Fruit fly (Drosophila melanogaster) whole organism, embryonic: ENCODE measurements around the gene nmo.

Experiments
- Abd-B ChIP-seq: fragments of 200-800 bp; sonication (Bioruptor generic); optimal IDR thresholded peaks from 2 replicates; lab custom pipeline; 2018; ENCODE audit warnings: missing biosample characterization, mild to moderate bottlenecking, missing genetic modification characterization, moderate library complexity
- BtbVII ChIP-seq: fragments of 200-800 bp; sonication (Bioruptor generic); optimal IDR thresholded peaks from 3 replicates; lab custom pipeline; 2017; ENCODE audit warnings: missing biosample characterization, mild to moderate bottlenecking, missing genetic modification characterization
- CG10147 ChIP-seq: fragments of 200-800 bp; sonication (Bioruptor generic); optimal IDR thresholded peaks from 2 replicates; lab custom pipeline; 2019; ENCODE audit warnings: missing biosample characterization, mild to moderate bottlenecking, missing genetic modification characterization, moderate library complexity
- CG10431 ChIP-seq: fragments of 200-800 bp; sonication (Bioruptor generic); optimal IDR thresholded peaks from 3 replicates; lab custom pipeline; 2018; ENCODE audit warnings: missing biosample characterization, mild to moderate bottlenecking, missing genetic modification characterization
- CG12104 ChIP-seq: fragments of 200-800 bp; sonication (Bioruptor generic); optimal IDR thresholded peaks from 3 replicates; lab custom pipeline; 2016; ENCODE audit warnings: missing biosample characterization, missing genetic modification characterization
- CG12942 ChIP-seq: fragments of 200-800 bp; sonication (Bioruptor generic); optimal IDR thresholded peaks from 3 replicates; lab custom pipeline; 2016; ENCODE audit warnings: missing biosample characterization, missing genetic modification characterization
- CG1529 ChIP-seq: fragments of 200-800 bp; sonication (Bioruptor generic); optimal IDR thresholded peaks from 3 replicates; lab custom pipeline; 2018; ENCODE audit warnings: missing biosample characterization, missing genetic modification characterization
- CG1603 ChIP-seq: fragments of 200-800 bp; sonication (Bioruptor generic); optimal IDR thresholded peaks from 2 replicates; lab custom pipeline; 2019; ENCODE audit warnings: missing biosample characterization, mild to moderate bottlenecking, missing genetic modification characterization, moderate library complexity
- CG17568 ChIP-seq: fragments of 200-800 bp; sonication (Bioruptor generic); optimal IDR thresholded peaks from 2 replicates; lab custom pipeline; 2018; ENCODE audit warnings: missing biosample characterization, mild to moderate bottlenecking, missing genetic modification characterization, moderate library complexity
- CG1792 ChIP-seq: fragments of 200-800 bp; sonication (Bioruptor generic); optimal IDR thresholded peaks from 2 replicates; lab custom pipeline; 2016; ENCODE audit warnings: missing biosample characterization, missing genetic modification characterization
- CG18262 ChIP-seq: fragments of 200-800 bp; optimal IDR thresholded peaks from 3 replicates; lab custom pipeline; 2019; ENCODE audit warnings: missing biosample characterization, mild to moderate bottlenecking, missing genetic modification characterization, moderate library complexity
- CG18599 ChIP-seq: fragments of 200-800 bp; sonication (Bioruptor generic); optimal IDR thresholded peaks from 3 replicates; lab custom pipeline; 2017; ENCODE audit warnings: missing biosample characterization, missing genetic modification characterization, mild to moderate bottlenecking, moderate library complexity, missing genetic modification reagents
- CG2116 ChIP-seq: fragments of 200-800 bp; sonication (Bioruptor generic); optimal IDR thresholded peaks from 3 replicates; lab custom pipeline; 2018; ENCODE audit warnings: missing biosample characterization, mild to moderate bottlenecking, missing genetic modification characterization
- CG2199 ChIP-seq: fragments of 200-800 bp; sonication (Bioruptor generic); IDR thresholded peaks from 3 replicates; pipeline ENCODE4 v1.3.6; 2022; ENCODE audit warnings: missing biosample characterization, missing genetic modification characterization
- CG30020 ChIP-seq: fragments of 200-800 bp; optimal IDR thresholded peaks from 2 replicates; lab custom pipeline; 2019; ENCODE audit warnings: missing biosample characterization, mild to moderate bottlenecking, missing genetic modification characterization, moderate library complexity
- CG31441 ChIP-seq: fragments of 200-800 bp; sonication (Bioruptor generic); IDR thresholded peaks from 2 replicates; pipeline ENCODE4 v1.3.6; 2022; ENCODE audit warnings: missing biosample characterization, missing genetic modification characterization
- CG33557 ChIP-seq: fragments of 200-800 bp; sonication (Bioruptor generic); optimal IDR thresholded peaks from 2 replicates; lab custom pipeline; 2019; ENCODE audit warnings: missing biosample characterization, mild to moderate bottlenecking, missing genetic modification characterization, moderate library complexity
- CG4282 ChIP-seq: fragments of 200-800 bp; sonication (Bioruptor generic); optimal IDR thresholded peaks from 2 replicates; lab custom pipeline; 2016; ENCODE audit warnings: missing biosample characterization, missing genetic modification characterization
- CG4820 ChIP-seq: fragments of 200-800 bp; sonication (Bioruptor generic); optimal IDR thresholded peaks from 3 replicates; lab custom pipeline; 2016; ENCODE audit warnings: missing biosample characterization, missing genetic modification characterization
- CrebB ChIP-seq: fragments of 200-800 bp; sonication (Bioruptor generic); optimal IDR thresholded peaks from 3 replicates; lab custom pipeline; 2018; ENCODE audit warnings: missing biosample characterization, mild to moderate bottlenecking, missing genetic modification characterization
- Dip2 ChIP-seq: fragments of 200-800 bp; sonication (Bioruptor generic); IDR thresholded peaks from 2 replicates; pipeline ENCODE4 v1.3.6; 2022; ENCODE audit warnings: missing biosample characterization, missing genetic modification characterization
- Doc2 ChIP-seq: fragments of 200-800 bp; sonication (Bioruptor generic); IDR thresholded peaks from 2 replicates; pipeline ENCODE4 v1.3.6; 2022; ENCODE audit warnings: missing biosample characterization, missing genetic modification characterization
- E2f2 ChIP-seq: fragments of 200-800 bp; sonication (Bioruptor generic); IDR thresholded peaks from 2 replicates; pipeline ENCODE4 v1.3.6; 2022; ENCODE audit warnings: missing biosample characterization, missing genetic modification characterization
- Ets65A ChIP-seq: fragments of 200-800 bp; sonication (Bioruptor generic); peaks from one replicate; lab custom pipeline; 2016; ENCODE audit warnings: missing biosample characterization, missing genetic modification characterization
- GATAe ChIP-seq: fragments of 200-800 bp; sonication (Bioruptor generic); conservative IDR thresholded peaks from 2 replicates; pipeline ENCODE4 v1.3.6; 2022; ENCODE audit warnings: missing biosample characterization, missing genetic modification characterization
- Gug ChIP-seq: fragments of 200-800 bp; sonication (Bioruptor generic); IDR thresholded peaks from 4 replicates; pipeline ENCODE4 v1.3.6; 2022; ENCODE audit warnings: missing biosample characterization, missing genetic modification characterization
- HLH54F ChIP-seq: fragments of 200-800 bp; sonication (Bioruptor generic); optimal IDR thresholded peaks from 3 replicates; lab custom pipeline; 2016; ENCODE audit warnings: missing biosample characterization, missing genetic modification characterization
- Kr ChIP-seq: fragments of 200-800 bp; sonication (Bioruptor generic); optimal IDR thresholded peaks from 2 replicates; lab custom pipeline; 2017; ENCODE audit warnings: missing biosample characterization, mild to moderate bottlenecking, missing genetic modification characterization
- Neu2 ChIP-seq: fragments of 200-800 bp; sonication (Bioruptor generic); optimal IDR thresholded peaks from 3 replicates; lab custom pipeline; 2016; ENCODE audit warnings: missing biosample characterization, missing genetic modification characterization, borderline replicate concordance
- Nf-YB ChIP-seq: fragments of 200-800 bp; sonication (Bioruptor generic); optimal IDR thresholded peaks from 3 replicates; lab custom pipeline; 2019; ENCODE audit warnings: missing biosample characterization, mild to moderate bottlenecking, missing genetic modification characterization, moderate library complexity
- Rx ChIP-seq: fragments of 200-800 bp; sonication (Bioruptor generic); IDR thresholded peaks from 2 replicates; pipeline ENCODE4 v1.3.6; 2022; ENCODE audit warnings: missing biosample characterization, missing genetic modification characterization
- Six4 ChIP-seq: fragments of 200-800 bp; sonication (Bioruptor generic); optimal IDR thresholded peaks from 2 replicates; lab custom pipeline; 2016; ENCODE audit warnings: missing biosample characterization, missing genetic modification characterization
- az2 ChIP-seq: fragments of 200-800 bp; sonication (Bioruptor generic); optimal IDR thresholded peaks from 3 replicates; lab custom pipeline; 2016; ENCODE audit warnings: missing biosample characterization, missing genetic modification characterization
- bcd ChIP-seq: fragments of 200-800 bp; sonication (Bioruptor generic); optimal IDR thresholded peaks from 2 replicates; lab custom pipeline; 2017; ENCODE audit warnings: missing biosample characterization, mild to moderate bottlenecking, missing genetic modification characterization
- bigmax ChIP-seq: fragments of 200-800 bp; sonication (Bioruptor generic); optimal IDR thresholded peaks from 2 replicates; lab custom pipeline; 2018; ENCODE audit warnings: missing biosample characterization, mild to moderate bottlenecking, missing genetic modification characterization
- danr ChIP-seq: fragments of 200-800 bp; sonication (Bioruptor generic); IDR thresholded peaks from 2 replicates; pipeline ENCODE4 v1.3.6; 2022; ENCODE audit warnings: missing biosample characterization, missing genetic modification characterization
- dmrt11E ChIP-seq: fragments of 200-800 bp; sonication (Bioruptor generic); optimal IDR thresholded peaks from 3 replicates; lab custom pipeline; 2018; ENCODE audit warnings: missing biosample characterization, mild to moderate bottlenecking, missing genetic modification characterization, moderate library complexity
- fd64A ChIP-seq: fragments of 200-800 bp; sonication (Bioruptor generic); optimal IDR thresholded peaks from 3 replicates; lab custom pipeline; 2018; ENCODE audit warnings: missing biosample characterization, mild to moderate bottlenecking, missing genetic modification characterization
- fu2 ChIP-seq: fragments of 200-800 bp; sonication (Bioruptor generic); optimal IDR thresholded peaks from 2 replicates; lab custom pipeline; 2016; ENCODE audit warnings: missing biosample characterization, missing genetic modification characterization
- gem ChIP-seq: fragments of 200-800 bp; sonication (Bioruptor generic); optimal IDR thresholded peaks from 2 replicates; lab custom pipeline; 2019; ENCODE audit warnings: missing biosample characterization, mild to moderate bottlenecking, missing genetic modification characterization, moderate library complexity
- gfzf ChIP-seq: fragments of 200-800 bp; sonication (Bioruptor generic); optimal IDR thresholded peaks from 2 replicates; lab custom pipeline; 2016; ENCODE audit warnings: missing biosample characterization, mild to moderate bottlenecking, missing genetic modification characterization, moderate library complexity
- gsb-n ChIP-seq: fragments of 200-800 bp; sonication (Bioruptor generic); optimal IDR thresholded peaks from 3 replicates; lab custom pipeline; 2018; ENCODE audit warnings: missing biosample characterization, mild to moderate bottlenecking, missing genetic modification characterization
- jing ChIP-seq: fragments of 200-800 bp; sonication (Bioruptor generic); optimal IDR thresholded peaks from 2 replicates; lab custom pipeline; 2018; ENCODE audit warnings: missing biosample characterization, mild to moderate bottlenecking, missing genetic modification characterization
- kah ChIP-seq: fragments of 200-800 bp; sonication (Bioruptor generic); optimal IDR thresholded peaks from 2 replicates; lab custom pipeline; 2018; ENCODE audit warnings: missing biosample characterization, mild to moderate bottlenecking, missing genetic modification characterization
- lmd ChIP-seq: fragments of 200-800 bp; sonication (Bioruptor generic); IDR thresholded peaks from 2 replicates; pipeline ENCODE4 v1.3.6; 2022; ENCODE audit warnings: missing biosample characterization, missing genetic modification characterization
- ranshi ChIP-seq: fragments of 200-800 bp; sonication (Bioruptor generic); IDR thresholded peaks from 2 replicates; pipeline ENCODE4 v1.3.6; 2022; ENCODE audit warnings: missing biosample characterization, missing genetic modification characterization
- sc ChIP-seq, 3 experiments: fragments of >200 bp in 2 of 3; fragments of 200-800 bp in 1 of 3; sonication (Bioruptor generic) in 1 of 3; optimal IDR thresholded peaks; 2 replicates in 2 of 3; 3 replicates in 1 of 3; lab custom pipeline; 2017; ENCODE audit warnings: mild to moderate bottlenecking in 1 of 3, missing biosample characterization in 1 of 3, missing genetic modification characterization in 1 of 3, missing genetic modification reagents in 1 of 3
- sima ChIP-seq: fragments of 200-800 bp; sonication (Bioruptor generic); optimal IDR thresholded peaks from 2 replicates; lab custom pipeline; 2016; ENCODE audit warnings: missing biosample characterization, missing genetic modification characterization
- tgo ChIP-seq: fragments of 200-800 bp; sonication (Bioruptor generic); IDR thresholded peaks from 3 replicates; pipeline ENCODE4 v1.3.6; 2022; ENCODE audit warnings: missing biosample characterization, missing genetic modification characterization
- tll ChIP-seq, 2 experiments: fragments of 200-800 bp in 1 of 2; fragments of >200 bp in 1 of 2; sonication (Bioruptor generic) in 1 of 2; optimal IDR thresholded peaks; 2 replicates each; lab custom pipeline; 2017 to 2019; ENCODE audit warnings: missing biosample characterization in 2 of 2, missing genetic modification characterization in 2 of 2, mild to moderate bottlenecking in 1 of 2, moderate library complexity in 1 of 2
- tup ChIP-seq: fragments of 200-800 bp; sonication (Bioruptor generic); optimal IDR thresholded peaks from 2 replicates; lab custom pipeline; 2016; ENCODE audit warnings: missing biosample characterization, mild to moderate bottlenecking, missing genetic modification characterization, moderate library complexity
- yki ChIP-seq: fragments of >200 bp; optimal IDR thresholded peaks from 3 replicates; lab custom pipeline; 2018

nmo gene

dm6 chr3L:7952978-7953377 lies 25.9 kb upstream of the nmo start:
- TF ChIP-seq BtbVII (GFP tag; lab: Kevin White, UChicago) (no peak), CrebB (no peak), Gug (no peak), dmrt11E (peak; percentile 69), E2f2 (GFP tag; lab: Robert Waterston, UW) (no peak), Ets65A (GFP tag; lab: Kevin White, UChicago) (no peak), HLH54F (no peak), Kr (GFP tag; lab: Kevin White, UChicago) (no peak), CG2116 (GFP tag; lab: Kevin White, UChicago) (no peak), CG4820 (GFP tag; lab: Kevin White, UChicago) (peak; percentile 29), sc (optimal IDR thresholded peaks at IDR 0.05; lab: Kevin White, UChicago) (no peak), sc (GFP tag; optimal IDR thresholded peaks at IDR 0.05; lab: Kevin White, UChicago) (no peak), Neu2 (no peak), Dip2 (GFP tag; lab: Robert Waterston, UW) (no peak), ranshi (no peak), yki (no peak), Doc2 (no peak), jing (no peak), CG17568 (GFP tag; lab: Kevin White, UChicago) (no peak), fu2 (no peak), CG1529 (GFP tag; lab: Kevin White, UChicago) (no peak), Nf-YB (no peak), lmd (peak; percentile 7; the same call in 1 of the 2 replicates), CG30020 (tag; lab: Kevin White, UChicago) (no peak), CG12942 (no peak), kah (no peak), gfzf (GFP tag; lab: Kevin White, UChicago) (no peak), CG18599 (no peak), CG33557 (peak; percentile 9), gsb-n (tag; lab: Kevin White, UChicago) (no peak), tll (GFP tag; optimal IDR thresholded peaks at IDR 0.05; lab: Kevin White, UChicago) (no peak), Rx (no peak), CG1792 (GFP tag; lab: Kevin White, UChicago) (no peak), CG1603 (no peak), az2 (GFP tag; lab: Kevin White, UChicago) (peak; percentile 21), gem (tag; lab: Kevin White, UChicago) (peak; percentile 57), CG18262 (tag; lab: Kevin White, UChicago) (peak; percentile 76), fd64A (no peak), CG31441 (GFP tag; lab: Robert Waterston, UW) (peak; percentile 60), CG12104 (GFP tag; lab: Kevin White, UChicago) (no peak), Abd-B (no peak), bigmax (GFP tag; lab: Kevin White, UChicago) (no peak), GATAe (no peak), tgo (no peak), CG4282 (GFP tag; lab: Kevin White, UChicago) (no peak), Six4 (GFP tag; lab: Kevin White, UChicago) (peak; percentile 3), sima (GFP tag; lab: Kevin White, UChicago) (no peak), danr (no peak), CG10431 (GFP tag; lab: Kevin White, UChicago) (no peak), CG10147 (GFP tag; lab: Kevin White, UChicago) (no peak), CG2199 (GFP tag; lab: Robert Waterston, UW) (no peak), bcd (peak; percentile 3), tup (GFP tag; lab: Kevin White, UChicago) (no peak)
